Worm (Caenorhabditis elegans): ENCODE results near the gene C09G5.14.
A peak's percentile ranks its signal among the peaks of the same experiment; 100 is the strongest.

The C09G5.14 gene

DNA sequence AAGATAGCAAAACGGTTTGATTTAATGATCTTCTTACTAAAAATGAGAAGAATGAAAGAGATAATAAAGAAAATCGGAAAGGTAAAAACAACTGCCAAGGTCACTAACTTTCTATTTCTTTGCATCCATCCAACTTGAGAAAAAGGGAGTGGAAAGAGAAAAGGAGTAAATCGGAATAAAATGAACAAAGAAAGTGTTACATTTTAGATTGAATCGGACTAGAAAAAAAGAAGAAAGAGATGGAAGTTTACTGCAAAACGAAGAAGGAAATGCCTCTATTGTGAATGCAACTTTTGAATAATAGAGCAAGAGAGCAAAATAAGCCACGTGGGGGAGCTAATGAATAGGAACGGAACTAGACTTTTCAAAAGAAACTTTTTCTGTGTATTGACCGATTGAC, 16.9 kb downstream of the C09G5.14 start:
- TF ChIP-seq akir-1 (GFP tag; optimal IDR thresholded peaks at IDR 0.05) (no peak), attf-3 (GFP tag; conservative IDR thresholded peaks at IDR 0.05) (no peak), aptf-3 (GFP tag; IDR thresholded peaks at IDR 0.05) (no peak), ztf-18 (tag; optimal IDR thresholded peaks at IDR 0.05) (no peak), atf-7 (tag; optimal IDR thresholded peaks at IDR 0.05) (no peak)

- TF ChIP-seq F57A8.1 (GFP tag; optimal IDR thresholded peaks at IDR 0.05) (no peak), lin-40 (tag; optimal IDR thresholded peaks at IDR 0.05) (no peak), madf-10 (tag; optimal IDR thresholded peaks at IDR 0.05) (no peak), egrh-3 (GFP tag; IDR thresholded peaks at IDR 0.05) (peak; percentile 80; the same call in 1 of the 2 replicates), ztf-26 (tag; optimal IDR thresholded peaks at IDR 0.05) (peak; percentile 31), zfh-2 (GFP tag; conservative IDR thresholded peaks at IDR 0.05) (peak; percentile 86), lin-26 (GFP tag; IDR thresholded peaks at IDR 0.05) (0 out of 2 replicates have a peak, but pooled peaks have one; percentile 24), ets-4 (GFP tag; optimal IDR thresholded peaks at IDR 0.05) (no peak), ztf-3 (GFP tag; optimal IDR thresholded peaks at IDR 0.05) (no peak), C06A6.2 (GFP tag; conservative IDR thresholded peaks at IDR 0.05) (no peak), unc-62 (GFP tag; optimal IDR thresholded peaks at IDR 0.05) (no peak), rec-8 (tag; optimal IDR thresholded peaks at IDR 0.05) (no peak), Y53G8AR.9 (GFP tag; conservative IDR thresholded peaks at IDR 0.05) (no peak), F23B12.7 (tag; optimal IDR thresholded peaks at IDR 0.05; ENCODE audit: insufficient read depth) (no peak), sdz-38 (tag; optimal IDR thresholded peaks at IDR 0.05) (no peak), nfyb-1 (GFP tag; IDR thresholded peaks at IDR 0.05) (no peak), bed-1 (GFP tag; IDR thresholded peaks at IDR 0.05) (no peak), ztf-28 (GFP tag; IDR thresholded peaks at IDR 0.05) (no peak), madf-3 (GFP tag; IDR thresholded peaks at IDR 0.05) (no peak), madf-6 (GFP tag; IDR thresholded peaks at IDR 0.05) (no peak), athp-1 (tag; optimal IDR thresholded peaks at IDR 0.05) (no peak), hmg-1.2 (GFP tag; IDR thresholded peaks at IDR 0.05) (no peak), B0019.2 (GFP tag; conservative IDR thresholded peaks at IDR 0.05) (no peak), hlh-12 (tag; optimal IDR thresholded peaks at IDR 0.05) (no peak), B0336.3 (GFP tag; IDR thresholded peaks at IDR 0.05) (no peak), nhr-120 (GFP tag; IDR thresholded peaks at IDR 0.05) (0 out of 2 replicates have a peak, but pooled peaks have one; percentile 70), tbx-9 (tag; optimal IDR thresholded peaks at IDR 0.05; ENCODE audit: borderline replicate concordance) (no peak), T07F8.4 (tag; optimal IDR thresholded peaks at IDR 0.05) (no peak), ceh-79 (tag; optimal IDR thresholded peaks at IDR 0.05) (no peak), akir-1 (GFP tag; optimal IDR thresholded peaks at IDR 0.05) (no peak), dox-1 (GFP tag; IDR thresholded peaks at IDR 0.05) (0 out of 2 replicates have a peak, but pooled peaks have one; percentile 38)
These were observed 17.5 kb downstream of the C09G5.14 start for ce11 chrII:10705347-10705996.

- no peak for TF ChIP-seq ztf-28 (GFP tag; IDR thresholded peaks at IDR 0.05)
- TF ChIP-seq lin-40 (tag; optimal IDR thresholded peaks at IDR 0.05): peak; percentile 8
These were observed 18.3 kb downstream of the C09G5.14 start, which contains the start of gene col-39 for ce11 chrII:10704575-10705170. Gene col-39 (plus strand): TSS chrII:10704916.

All from whole organism, young adult.